Worm (Caenorhabditis elegans): ENCODE measurements around the gene cdh-5.

cdh-5 gene

ce11 chrIV:8620102-8620733 is 48.5 kb upstream of the cdh-5 start, which contains the start of gene lin-49 (continued):
- TF ChIP-seq daf-16 (GFP tag; optimal IDR thresholded peaks at IDR 0.05): peak in 1 of 2 experiments; percentile 79
- TF ChIP-seq daf-16 (tag; optimal IDR thresholded peaks at IDR 0.05): peak; percentile 80
- no peak for TF ChIP-seq ceh-32 (tag; optimal IDR thresholded peaks at IDR 0.05; ENCODE audit: poor library complexity)
- TF ChIP-seq unc-39 (tag; optimal IDR thresholded peaks at IDR 0.05): no peak
- no peak for TF ChIP-seq ceh-44 (GFP tag; IDR thresholded peaks at IDR 0.05)
- peak; percentile 62 for TF ChIP-seq nhr-77 (tag; optimal IDR thresholded peaks at IDR 0.05)
- TF ChIP-seq madf-9 (GFP tag; conservative IDR thresholded peaks at IDR 0.05): no peak
- no peak for TF ChIP-seq spr-1 (tag; optimal IDR thresholded peaks at IDR 0.05)

ce11 chrIV:8625730-8626129 is 43.0 kb upstream of the cdh-5 start:
- TF ChIP-seq zfp-2 (tag; optimal IDR thresholded peaks at IDR 0.05) (no peak), nhr-76 (tag; optimal IDR thresholded peaks at IDR 0.05) (no peak), dpl-1 (GFP tag; optimal IDR thresholded peaks at IDR 0.05) (no peak), nhr-41 (GFP tag; IDR thresholded peaks at IDR 0.05) (no peak), Y75B8A.6 (GFP tag; IDR thresholded peaks at IDR 0.05) (no peak), ZK546.5 (tag; optimal IDR thresholded peaks at IDR 0.05) (no peak), lim-7 (GFP tag; IDR thresholded peaks at IDR 0.05) (no peak), dmd-9 (GFP tag; IDR thresholded peaks at IDR 0.05) (no peak), arid-1 (GFP tag; conservative IDR thresholded peaks at IDR 0.05) (no peak), ctbp-1 (GFP tag; IDR thresholded peaks at IDR 0.05) (no peak), nhr-77 (tag; optimal IDR thresholded peaks at IDR 0.05) (no peak), lin-39 (tag; optimal IDR thresholded peaks at IDR 0.05) (no peak), mep-1 (tag; optimal IDR thresholded peaks at IDR 0.05) (no peak)

- TF ChIP-seq gei-8 (GFP tag; optimal IDR thresholded peaks at IDR 0.05) (no peak), F10B5.3 (tag; optimal IDR thresholded peaks at IDR 0.05) (no peak), daf-16 (GFP tag; optimal IDR thresholded peaks at IDR 0.05) (no peak), daf-16 (tag; optimal IDR thresholded peaks at IDR 0.05) (no peak), pha-4 (GFP tag; IDR thresholded peaks at IDR 0.05) (0 out of 2 replicates have a peak, but pooled peaks have one; percentile 8), pha-4 (tag; optimal IDR thresholded peaks at IDR 0.05) (no peak), lsy-2 (tag; optimal IDR thresholded peaks at IDR 0.05) (no peak), duxl-1 (tag; optimal IDR thresholded peaks at IDR 0.05; ENCODE audit: poor library complexity) (no peak), ceh-32 (tag; optimal IDR thresholded peaks at IDR 0.05; ENCODE audit: poor library complexity) (no peak), daf-12 (tag; optimal IDR thresholded peaks at IDR 0.05) (no peak), Y75B8A.6 (GFP tag; IDR thresholded peaks at IDR 0.05) (no peak), mep-1 (tag; optimal IDR thresholded peaks at IDR 0.05) (no peak), T26A8.4 (GFP tag; IDR thresholded peaks at IDR 0.05) (peak; percentile 70; the same call in 1 of the 2 replicates), nhr-237 (tag; optimal IDR thresholded peaks at IDR 0.05) (no peak), ztf-7 (tag; optimal IDR thresholded peaks at IDR 0.05) (no peak), tag-97 (GFP tag; IDR thresholded peaks at IDR 0.05) (no peak), Y5F2A.4 (GFP tag; optimal IDR thresholded peaks at IDR 0.05) (no peak), dmd-9 (GFP tag; IDR thresholded peaks at IDR 0.05) (no peak), lin-39 (tag; optimal IDR thresholded peaks at IDR 0.05) (no peak), aha-1 (tag) (peak; percentile 8), hif-1 (tag; optimal IDR thresholded peaks at IDR 0.05) (peak in 1 of 2 experiments; percentile 4), ctbp-1 (GFP tag; IDR thresholded peaks at IDR 0.05) (0 out of 2 replicates have a peak, but pooled peaks have one; percentile 18), egl-43 (GFP tag; IDR thresholded peaks at IDR 0.05) (0 out of 2 replicates have a peak, but pooled peaks have one; percentile 24)
Measured at ce11 chrIV:8626294-8626693, 42.4 kb upstream of the cdh-5 start.

- TF ChIP-seq unc-62 (GFP tag; optimal IDR thresholded peaks at IDR 0.05 in 1 of 2): peak in 1 of 2 experiments; percentile 79
- no peak for TF ChIP-seq unc-62 (tag; optimal IDR thresholded peaks at IDR 0.05)
- TF ChIP-seq set-16 (GFP tag; IDR thresholded peaks at IDR 0.05): 0 out of 2 replicates have a peak, but pooled peaks have one; percentile 20
- TF ChIP-seq mxl-3 (GFP tag; optimal IDR thresholded peaks at IDR 0.05): peak; percentile 73
- no peak for TF ChIP-seq nhr-111 (GFP tag; optimal IDR thresholded peaks at IDR 0.05)
- no peak for TF ChIP-seq snpc-1.2 (GFP tag; IDR thresholded peaks at IDR 0.05)
- peak; percentile 14 for TF ChIP-seq dve-1 (tag; optimal IDR thresholded peaks at IDR 0.05; ENCODE audit: insufficient read depth)
- TF ChIP-seq hlh-30 (tag; optimal IDR thresholded peaks at IDR 0.05; ENCODE audit: insufficient read depth): peak; percentile 53
- peak; percentile 28 for TF ChIP-seq nhr-25 (tag; optimal IDR thresholded peaks at IDR 0.05; ENCODE audit: borderline replicate concordance, insufficient read depth)
- no peak for TF ChIP-seq ZK546.5 (tag; optimal IDR thresholded peaks at IDR 0.05)
- peak; percentile 89 for TF ChIP-seq aha-1 (tag)
- peak; percentile 43; the same call in 1 of the 2 replicates for TF ChIP-seq egl-43 (GFP tag; IDR thresholded peaks at IDR 0.05)
- TF ChIP-seq dmd-6 (GFP tag; IDR thresholded peaks at IDR 0.05): peak; percentile 16; the same call in 1 of the 2 replicates
Measured at ce11 chrIV:8627328-8627727, 41.4 kb upstream of the cdh-5 start, which contains the start of gene F42A9.11. Gene F42A9.11 (plus strand): TSS chrIV:8627637.
